Fruit fly (Drosophila melanogaster): ENCODE measurements around the gene CG15199.
"Not testable (repeated sequence)": the region's sequence is repeated elsewhere in the genome, so short reads cannot be mapped to it uniquely, and the experiment has no call there.

dm6 chrX:11095973-11096372 is 45.7 kb downstream of the CG15199 start, which contains the start of gene CG42249:
- TF ChIP-seq CG8478, CTCF (optimal IDR thresholded peaks at IDR 0.05): not testable (repeated sequence)
